Worm (Caenorhabditis elegans) whole organism, early embryonic: Measurements from ENCODE around the gene fipr-1.
"Not testable (repeated sequence)": the region's sequence is repeated elsewhere in the genome, so short reads cannot be mapped to it uniquely, and the experiment has no call there.

Source experiments
- B0310.2 ChIP-seq: sonication (generic microtip); optimal IDR thresholded peaks from 2 replicates; lab custom pipeline; 2016; ENCODE audit warnings: mild to moderate bottlenecking, missing genetic modification characterization, missing compliant biosample characterization
- F13C5.2 ChIP-seq: sonication (generic microtip); optimal IDR thresholded peaks from 2 replicates; lab custom pipeline; 2017; ENCODE audit warnings: mild to moderate bottlenecking, missing genetic modification characterization, inconsistent platforms, missing compliant biosample characterization
- aly-1 ChIP-seq: sonication (generic microtip); optimal IDR thresholded peaks from 2 replicates; lab custom pipeline; 2016; ENCODE audit warnings: missing genetic modification characterization, missing compliant biosample characterization
- ama-1 ChIP-seq: fragments of 150-350 bp; optimal IDR thresholded peaks from 2 replicates; lab custom pipeline; 2014
- ceh-13 ChIP-seq: fragments of 200-800 bp; sonication (Bioruptor generic); optimal IDR thresholded peaks from 2 replicates; lab custom pipeline; 2018; ENCODE audit warnings: mild to moderate bottlenecking, missing genetic modification characterization, missing compliant biosample characterization
- ceh-36 ChIP-seq: sonication (generic microtip); optimal IDR thresholded peaks from 2 replicates; lab custom pipeline; 2016; ENCODE audit warnings: missing genetic modification characterization, inconsistent platforms, missing compliant biosample characterization
- ets-7 ChIP-seq: sonication (generic microtip); optimal IDR thresholded peaks from 2 replicates; lab custom pipeline; 2016; ENCODE audit warnings: missing genotype, missing genetic modification characterization, missing compliant biosample characterization
- flt-1 ChIP-seq: fragments of 200-800 bp; sonication (Bioruptor generic); IDR thresholded peaks from 2 replicates; pipeline ENCODE4 v1.3.6; 2022; ENCODE audit warnings: missing genetic modification characterization, missing compliant biosample characterization
- hmbx-1 ChIP-seq: sonication (generic microtip); optimal IDR thresholded peaks from 2 replicates; lab custom pipeline; 2016; ENCODE audit warnings: mild to moderate bottlenecking, missing genetic modification characterization, missing compliant biosample characterization
- hmg-4 ChIP-seq: fragments of 200-800 bp; sonication (Bioruptor generic); optimal IDR thresholded peaks from 2 replicates; lab custom pipeline; 2018; ENCODE audit warnings: mild to moderate bottlenecking, missing genetic modification characterization, missing compliant biosample characterization
- hnd-1 ChIP-seq: sonication (generic microtip); optimal IDR thresholded peaks from 2 replicates; lab custom pipeline; 2016; ENCODE audit warnings: missing genetic modification characterization, missing compliant biosample characterization
- pes-1 ChIP-seq: fragments of 200-800 bp; sonication (Bioruptor generic); IDR thresholded peaks from 2 replicates; pipeline ENCODE4 v1.3.6; 2022; ENCODE audit warnings: missing genetic modification reagents, missing genetic modification characterization, missing compliant biosample characterization
- scrt-1 ChIP-seq: fragments of 200-800 bp; sonication (Bioruptor generic); IDR thresholded peaks from 2 replicates; pipeline ENCODE4 v1.3.6; 2022; ENCODE audit warnings: missing genetic modification characterization, missing compliant biosample characterization
- sea-1 ChIP-seq: fragments of 200-800 bp; sonication (Bioruptor generic); conservative IDR thresholded peaks from 2 replicates; pipeline ENCODE4 v1.3.6; 2022; ENCODE audit warnings: missing genetic modification characterization, missing compliant biosample characterization
- tbx-11 ChIP-seq: fragments of 200-800 bp; sonication (Bioruptor generic); IDR thresholded peaks from 2 replicates; pipeline ENCODE4 v1.3.6; 2022; ENCODE audit warnings: missing genetic modification characterization, missing compliant biosample characterization
- tbx-37 ChIP-seq: fragments of 200-800 bp; sonication (Bioruptor generic); conservative IDR thresholded peaks from 2 replicates; pipeline ENCODE4 v1.3.6; 2022; ENCODE audit warnings: missing genetic modification reagents, missing genetic modification characterization, missing compliant biosample characterization
- tra-4 ChIP-seq: sonication (generic microtip); optimal IDR thresholded peaks from 2 replicates; lab custom pipeline; 2017; ENCODE audit warnings: missing genetic modification characterization, missing compliant biosample characterization

fipr-1 gene

ce11 chrV:12401383-12401782, 39.8 kb upstream of the fipr-1 start, which contains the start of gene K01D12.7:
Gene K01D12.7, minus strand, starts transcription at chrV:12401483.
- TF ChIP-seq scrt-1 (no peak), ets-7 (tag; lab: Kevin White, UChicago) (no peak), sea-1 (GFP tag; lab: Robert Waterston, UW) (no peak), hmbx-1 (tag; lab: Kevin White, UChicago) (no peak), ama-1 (lab: Kevin White, UChicago) (no peak), hnd-1 (no peak), ceh-13 (GFP tag; lab: Kevin White, UChicago) (no peak), pes-1 (GFP tag; lab: Robert Waterston, UW) (no peak), aly-1 (tag; lab: Kevin White, UChicago) (no peak), ceh-36 (tag; lab: Kevin White, UChicago) (no peak), hmg-4 (GFP tag; lab: Kevin White, UChicago) (no peak), tbx-11 (no peak), tra-4 (no peak), tbx-37 (no peak), B0310.2 (no peak)

- TF ChIP-seq hmg-4 (GFP tag; lab: Kevin White, UChicago), result no peak
- TF ChIP-seq hmbx-1 (tag; lab: Kevin White, UChicago), result no peak
- no peak for TF ChIP-seq sea-1 (GFP tag; lab: Robert Waterston, UW)
- no peak for TF ChIP-seq ceh-36 (tag; lab: Kevin White, UChicago)
- TF ChIP-seq ceh-13 (GFP tag; lab: Kevin White, UChicago), result no peak
- TF ChIP-seq ets-7 (tag; lab: Kevin White, UChicago), result no peak
- no peak for TF ChIP-seq tra-4
- no peak for TF ChIP-seq aly-1 (tag; lab: Kevin White, UChicago)
Measured at ce11 chrV:12400677-12401236, 39.2 kb upstream of the fipr-1 start, which contains the start of the genes K01D12.20 and miga-1. Gene K01D12.20, minus strand, starts transcription at chrV:12400814. Gene miga-1, minus strand, starts transcription at chrV:12400859.

DNA sequence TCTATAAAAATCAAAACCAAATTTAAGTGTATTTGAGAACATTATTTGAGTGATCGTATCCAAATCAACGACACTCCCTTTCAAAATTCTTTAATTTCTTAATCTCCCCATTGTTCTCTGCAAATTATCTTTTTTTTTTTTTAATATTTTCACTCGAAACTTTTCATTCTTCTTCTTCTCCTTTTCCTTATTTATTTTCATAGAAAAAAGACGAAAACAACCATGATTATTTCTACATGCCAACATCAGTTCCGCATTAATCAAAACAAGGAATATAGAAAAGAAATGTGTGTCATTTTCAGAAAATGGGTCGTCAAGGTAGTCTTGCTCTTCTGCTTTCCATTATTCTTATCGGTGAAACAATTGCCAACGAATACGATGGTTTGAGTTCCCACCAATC, 36.0 kb upstream of the fipr-1 start, which contains the start of gene K01D12.5:
K01D12.5 (plus strand) TSS at position 301 of the 400 bp plus-strand sequence.
- TF ChIP-seq ceh-13 (GFP tag; lab: Kevin White, UChicago) (no peak), tra-4 (no peak), hmbx-1 (tag; lab: Kevin White, UChicago) (no peak), hmg-4 (GFP tag; lab: Kevin White, UChicago) (no peak), tbx-11 (no peak), flt-1 (GFP tag; lab: Robert Waterston, UW) (no peak), ceh-36 (tag; lab: Kevin White, UChicago) (no peak), pes-1 (GFP tag; lab: Robert Waterston, UW) (no peak), ets-7 (tag; lab: Kevin White, UChicago) (no peak), aly-1 (tag; lab: Kevin White, UChicago) (no peak), sea-1 (GFP tag; lab: Robert Waterston, UW) (no peak), F13C5.2 (tag; lab: Kevin White, UChicago) (no peak), hnd-1 (no peak), ama-1 (lab: Kevin White, UChicago) (no peak), tbx-37 (no peak), scrt-1 (no peak), B0310.2 (no peak)

- TF ChIP-seq B0310.2, result no peak
- TF ChIP-seq sea-1 (GFP tag; lab: Robert Waterston, UW), result no peak
- no peak for TF ChIP-seq tbx-11
- no peak for TF ChIP-seq F13C5.2 (tag; lab: Kevin White, UChicago)
- no peak for TF ChIP-seq pes-1 (GFP tag; lab: Robert Waterston, UW)
- TF ChIP-seq flt-1 (GFP tag; lab: Robert Waterston, UW), result no peak
- no peak for TF ChIP-seq hmbx-1 (tag; lab: Kevin White, UChicago)
- no peak for TF ChIP-seq ceh-36 (tag; lab: Kevin White, UChicago)
- TF ChIP-seq tbx-37, result no peak
- no peak for TF ChIP-seq ceh-13 (GFP tag; lab: Kevin White, UChicago)
Measured at ce11 chrV:12395699-12396098, 34.2 kb upstream of the fipr-1 start, which contains the start of gene twk-14. Gene twk-14, minus strand, starts transcription at chrV:12395706.

- TF ChIP-seq flt-1 (GFP tag; lab: Robert Waterston, UW), result no peak
- no peak for TF ChIP-seq tbx-37
- TF ChIP-seq sea-1 (GFP tag; lab: Robert Waterston, UW), result no peak
- TF ChIP-seq ceh-36 (tag; lab: Kevin White, UChicago), result no peak
- no peak for TF ChIP-seq hmg-4 (GFP tag; lab: Kevin White, UChicago)
Measured at ce11 chrV:12386154-12386553, 24.6 kb upstream of the fipr-1 start, which contains the start of gene K01D12.15. Gene K01D12.15, plus strand, starts transcription at chrV:12386454.

DNA sequence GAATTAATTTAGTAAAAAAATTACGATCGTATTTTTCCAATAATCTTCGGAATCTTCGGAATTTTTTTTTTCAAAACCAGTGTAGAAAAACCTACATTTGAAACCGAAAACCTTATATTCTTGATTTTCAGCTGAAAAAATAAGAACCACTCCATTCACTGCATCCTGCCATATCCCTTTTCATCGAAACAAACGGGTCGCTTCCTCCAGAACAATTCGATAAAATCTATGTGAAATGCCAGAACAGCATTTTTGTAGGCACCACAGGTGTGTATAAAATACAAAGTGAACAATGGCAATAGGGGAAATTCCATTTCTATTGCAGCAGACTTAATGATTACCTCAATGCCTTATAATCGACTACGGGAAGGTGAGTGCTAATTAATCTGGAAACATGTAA, 15.7 kb upstream of the fipr-1 start, which contains the start of gene K01D12.1:
K01D12.1 (plus strand) TSS at position 301 of the 400 bp plus-strand sequence.
- no peak for TF ChIP-seq hmbx-1 (tag; lab: Kevin White, UChicago)
- TF ChIP-seq tbx-37, result no peak
- TF ChIP-seq ets-7 (tag; lab: Kevin White, UChicago), result no peak
- no peak for TF ChIP-seq tbx-11
- TF ChIP-seq sea-1 (GFP tag; lab: Robert Waterston, UW), result no peak
- no peak for TF ChIP-seq hmg-4 (GFP tag; lab: Kevin White, UChicago)
- TF ChIP-seq pes-1 (GFP tag; lab: Robert Waterston, UW), result no peak

- TF ChIP-seq flt-1 (GFP tag; lab: Robert Waterston, UW); tbx-11; hmg-4 (GFP tag; lab: Kevin White, UChicago): not testable (repeated sequence)
Measured at ce11 chrV:12374252-12374651, 12.7 kb upstream of the fipr-1 start, which contains the start of gene F23H12.10. Gene F23H12.10, minus strand, starts transcription at chrV:12374263.

DNA sequence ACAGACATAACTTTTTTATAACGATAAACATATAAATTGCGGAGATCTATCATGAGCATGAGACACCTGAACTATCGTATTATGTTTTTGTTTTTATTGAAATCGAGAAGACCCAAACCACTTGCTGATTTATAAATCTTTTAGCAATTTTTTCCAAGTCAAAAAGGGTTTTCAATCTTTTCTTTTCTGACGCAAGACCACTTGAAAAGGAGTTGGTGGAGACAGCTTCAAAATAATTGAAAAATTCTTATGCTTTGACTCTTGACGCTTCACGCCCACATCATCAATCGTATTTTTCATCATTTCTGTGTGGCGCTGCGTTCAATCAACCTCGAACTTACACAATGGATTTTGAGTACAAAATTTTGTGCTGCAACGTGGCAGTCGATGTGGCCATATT, 9.8 kb upstream of the fipr-1 start, which contains the start of gene F23H12.7:
F23H12.7 (plus strand) TSS at position 301 of the 400 bp plus-strand sequence.
- TF ChIP-seq hnd-1 (no peak), ceh-36 (tag; lab: Kevin White, UChicago) (no peak), hmbx-1 (tag; lab: Kevin White, UChicago) (no peak), hmg-4 (GFP tag; lab: Kevin White, UChicago) (no peak), aly-1 (tag; lab: Kevin White, UChicago) (no peak), ets-7 (tag; lab: Kevin White, UChicago) (no peak), B0310.2 (no peak), flt-1 (GFP tag; lab: Robert Waterston, UW) (no peak)
